Worm (Caenorhabditis elegans) whole organism, L4/young adult: ENCODE data around the gene R07E5.17.

Source experiments
- W03F9.2 ChIP-seq: fragments of 150-350 bp; optimal IDR thresholded peaks from 2 replicates; lab custom pipeline; 2014; ENCODE audit warnings: missing biosample characterization, missing genetic modification characterization
- dao-5 ChIP-seq: sonication (generic microtip); optimal IDR thresholded peaks from 2 replicates; lab custom pipeline; 2016; ENCODE audit warnings: missing genotype, missing genetic modification characterization, moderate library complexity, missing compliant biosample characterization
- him-1 ChIP-seq: sonication (generic microtip); optimal IDR thresholded peaks from 2 replicates; lab custom pipeline; 2016; ENCODE audit warnings: missing genotype, missing genetic modification reagents, missing genetic modification characterization, missing compliant biosample characterization

DNA sequence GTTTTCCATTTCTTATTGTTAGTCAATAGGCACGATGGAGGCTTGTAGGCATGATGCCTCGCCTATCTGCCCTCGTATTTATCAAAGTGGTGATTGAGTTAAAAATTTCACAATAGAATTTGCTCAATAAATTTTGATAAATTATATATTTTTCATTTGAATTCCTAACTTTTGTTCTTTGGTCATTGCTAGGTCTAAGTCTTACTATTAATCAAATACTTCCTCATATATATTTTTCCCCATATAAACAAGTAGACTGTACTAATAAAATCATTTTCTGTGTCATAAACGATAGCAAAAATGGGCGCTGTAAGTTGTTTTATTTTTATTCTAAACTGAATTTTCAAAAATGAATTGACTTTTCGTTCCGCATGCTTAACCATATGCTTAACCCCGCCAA, 19.7 kb downstream of the R07E5.17 start, which contains the start of gene pals-28:
- no peak for TF ChIP-seq dao-5 (tag; lab: Kevin White, UChicago)
- no peak for TF ChIP-seq W03F9.2 (tag; lab: Kevin White, UChicago)
- no peak for TF ChIP-seq him-1 (tag; lab: Kevin White, UChicago)
